Fruit fly (Drosophila melanogaster) whole organism, prepupa: ENCODE measurements around the gene FASN1.

Experiments used
- Blimp-1 ChIP-seq: fragments of 200-800 bp; sonication (Bioruptor generic); optimal IDR thresholded peaks from 3 replicates; lab custom pipeline; 2017; ENCODE audit warnings: missing biosample characterization, missing genetic modification characterization, mild to moderate bottlenecking, moderate library complexity, missing genetic modification reagents
- CG10669 ChIP-seq: fragments of 200-800 bp; sonication (Bioruptor generic); optimal IDR thresholded peaks from 3 replicates; lab custom pipeline; 2018; ENCODE audit warnings: missing biosample characterization, mild to moderate bottlenecking, missing genetic modification characterization, moderate library complexity
- CG11294 ChIP-seq: fragments of 200-800 bp; sonication (Bioruptor generic); IDR thresholded peaks from 2 replicates; pipeline ENCODE4 v1.3.6; 2022; ENCODE audit warnings: missing biosample characterization, missing genetic modification characterization
- CG11762 ChIP-seq: fragments of 200-800 bp; sonication (Bioruptor generic); optimal IDR thresholded peaks from 3 replicates; lab custom pipeline; 2016; ENCODE audit warnings: missing biosample characterization, missing genetic modification characterization; ENCODE audit not compliant: insufficient read depth
- CG15336 ChIP-seq: fragments of 200-800 bp; sonication (Bioruptor generic); IDR thresholded peaks from 2 replicates; pipeline ENCODE4 v1.3.6; 2022; ENCODE audit warnings: missing biosample characterization, missing genetic modification characterization
- CG1621 ChIP-seq: fragments of 200-800 bp; sonication (Bioruptor generic); optimal IDR thresholded peaks from 3 replicates; lab custom pipeline; 2018; ENCODE audit warnings: missing biosample characterization, mild to moderate bottlenecking, missing genetic modification characterization
- CG16779 ChIP-seq: fragments of 200-800 bp; sonication (Bioruptor generic); optimal IDR thresholded peaks from 3 replicates; lab custom pipeline; 2017; ENCODE audit warnings: missing biosample characterization, mild to moderate bottlenecking, missing genetic modification characterization
- CG3032 ChIP-seq: fragments of 200-800 bp; optimal IDR thresholded peaks from 2 replicates; lab custom pipeline; 2019; ENCODE audit warnings: missing biosample characterization, mild to moderate bottlenecking, missing genetic modification characterization, moderate library complexity
- CG31627 ChIP-seq: fragments of 200-800 bp; sonication (Bioruptor generic); optimal IDR thresholded peaks from 3 replicates; lab custom pipeline; 2016; ENCODE audit warnings: missing biosample characterization, missing genetic modification characterization
- CG3919 ChIP-seq: fragments of 200-800 bp; sonication (Bioruptor generic); optimal IDR thresholded peaks from 3 replicates; lab custom pipeline; 2016; ENCODE audit warnings: missing biosample characterization, missing genetic modification characterization
- CG6163 ChIP-seq: fragments of 200-800 bp; sonication (Bioruptor generic); IDR thresholded peaks from 3 replicates; pipeline ENCODE4 v1.3.6; 2022; ENCODE audit warnings: missing biosample characterization, missing genetic modification characterization
- CG6276 ChIP-seq: fragments of 200-800 bp; sonication (Bioruptor generic); optimal IDR thresholded peaks from 2 replicates; lab custom pipeline; 2017; ENCODE audit warnings: missing biosample characterization, mild to moderate bottlenecking, missing genetic modification characterization
- CG6792 ChIP-seq: fragments of 200-800 bp; sonication (Bioruptor generic); optimal IDR thresholded peaks from 3 replicates; lab custom pipeline; 2016; ENCODE audit warnings: missing biosample characterization, missing genetic modification characterization
- CG6808 ChIP-seq: fragments of 200-800 bp; sonication (Bioruptor generic); optimal IDR thresholded peaks from 3 replicates; lab custom pipeline; 2017; ENCODE audit warnings: missing biosample characterization, missing genetic modification characterization, mild to moderate bottlenecking, moderate library complexity, missing genetic modification reagents
- CG6854 ChIP-seq: fragments of 200-800 bp; sonication (Bioruptor generic); optimal IDR thresholded peaks from 2 replicates; lab custom pipeline; 2017; ENCODE audit warnings: missing biosample characterization, mild to moderate bottlenecking, missing genetic modification characterization
- CG7368 ChIP-seq: fragments of 200-800 bp; sonication (Bioruptor generic); optimal IDR thresholded peaks from 3 replicates; lab custom pipeline; 2016; ENCODE audit warnings: missing biosample characterization, missing genetic modification characterization
- CG8319 ChIP-seq: fragments of 200-800 bp; sonication (Bioruptor generic); optimal IDR thresholded peaks from 3 replicates; lab custom pipeline; 2016; ENCODE audit warnings: missing biosample characterization, missing genetic modification characterization
- CG8632 ChIP-seq: fragments of 200-800 bp; sonication (Bioruptor generic); optimal IDR thresholded peaks from 3 replicates; lab custom pipeline; 2016; ENCODE audit warnings: missing biosample characterization, missing genetic modification characterization
- Eip78C ChIP-seq: fragments of 200-800 bp; sonication (Bioruptor generic); peaks from one replicate; lab custom pipeline; 2016; ENCODE audit warnings: missing biosample characterization, missing genetic modification characterization
- Gug ChIP-seq: fragments of 200-800 bp; sonication (Bioruptor generic); IDR thresholded peaks from 2 replicates; pipeline ENCODE4 v1.3.6; 2022; ENCODE audit warnings: missing biosample characterization, missing genetic modification characterization
- Hr38 ChIP-seq: sonication (Bioruptor generic); optimal IDR thresholded peaks from 2 replicates; lab custom pipeline; 2016; ENCODE audit warnings: missing biosample characterization, missing genetic modification characterization
- Hr39 ChIP-seq: fragments of 200-800 bp; sonication (Bioruptor generic); optimal IDR thresholded peaks from 2 replicates; lab custom pipeline; 2016; ENCODE audit warnings: missing biosample characterization, missing genetic modification characterization
- OdsH ChIP-seq: fragments of 200-800 bp; sonication (Bioruptor generic); optimal IDR thresholded peaks from 3 replicates; lab custom pipeline; 2016; ENCODE audit warnings: missing biosample characterization, missing genetic modification characterization
- Smox ChIP-seq: fragments of 200-800 bp; sonication (Bioruptor generic); optimal IDR thresholded peaks from 3 replicates; lab custom pipeline; 2016; ENCODE audit warnings: missing biosample characterization, missing genetic modification characterization
- Sox102F ChIP-seq: fragments of 200-800 bp; sonication (Bioruptor generic); optimal IDR thresholded peaks from 2 replicates; lab custom pipeline; 2016; ENCODE audit warnings: missing biosample characterization, mild to moderate bottlenecking, missing genetic modification characterization
- Sox15 ChIP-seq: fragments of 200-800 bp; sonication (Bioruptor generic); optimal IDR thresholded peaks from 3 replicates; lab custom pipeline; 2016; ENCODE audit warnings: missing biosample characterization, missing genetic modification characterization
- achi ChIP-seq: fragments of 200-800 bp; sonication (Bioruptor generic); optimal IDR thresholded peaks from 3 replicates; lab custom pipeline; 2016; ENCODE audit warnings: missing biosample characterization, missing genetic modification characterization
- acj6 ChIP-seq: fragments of 200-800 bp; sonication (Bioruptor generic); optimal IDR thresholded peaks from 3 replicates; lab custom pipeline; 2016; ENCODE audit warnings: missing biosample characterization, missing genetic modification characterization
- cyc ChIP-seq: fragments of 200-800 bp; sonication (Bioruptor generic); optimal IDR thresholded peaks from 3 replicates; lab custom pipeline; 2016; ENCODE audit warnings: missing biosample characterization, missing genetic modification characterization
- dac ChIP-seq: fragments of 200-800 bp; sonication (Bioruptor generic); optimal IDR thresholded peaks from 2 replicates; lab custom pipeline; 2017; ENCODE audit warnings: missing biosample characterization, mild to moderate bottlenecking, missing genetic modification characterization
- dsx ChIP-seq: fragments of 200-800 bp; optimal IDR thresholded peaks from 3 replicates; lab custom pipeline; 2019; ENCODE audit warnings: missing biosample characterization, mild to moderate bottlenecking, missing genetic modification characterization, moderate library complexity; ENCODE audit not compliant: poor library complexity, severe bottlenecking
- eg ChIP-seq: fragments of 200-800 bp; sonication (Bioruptor generic); IDR thresholded peaks from 3 replicates; pipeline ENCODE4 v1.3.6; 2022; ENCODE audit warnings: missing biosample characterization, missing genetic modification characterization
- esn ChIP-seq: fragments of 200-800 bp; sonication (Bioruptor generic); optimal IDR thresholded peaks from 2 replicates; lab custom pipeline; 2016; ENCODE audit warnings: missing biosample characterization, mild to moderate bottlenecking, missing genetic modification characterization, moderate library complexity
- fd59A ChIP-seq: fragments of 200-800 bp; sonication (Bioruptor generic); optimal IDR thresholded peaks from 2 replicates; lab custom pipeline; 2017; ENCODE audit warnings: missing biosample characterization, mild to moderate bottlenecking, missing genetic modification characterization, missing genetic modification reagents
- fkh ChIP-seq: fragments of 200-800 bp; sonication (Bioruptor generic); optimal IDR thresholded peaks from 3 replicates; lab custom pipeline; 2017; ENCODE audit warnings: missing biosample characterization, mild to moderate bottlenecking, missing genetic modification characterization, moderate library complexity
- net ChIP-seq: fragments of 200-800 bp; sonication (Bioruptor generic); optimal IDR thresholded peaks from 3 replicates; lab custom pipeline; 2016; ENCODE audit warnings: missing biosample characterization, missing genetic modification characterization
- pdm3 ChIP-seq: fragments of 200-800 bp; sonication (Bioruptor generic); optimal IDR thresholded peaks from 3 replicates; lab custom pipeline; 2016; ENCODE audit warnings: missing biosample characterization, missing genetic modification characterization
- salr ChIP-seq, 2 experiments: fragments of 200-800 bp; sonication (Bioruptor generic); optimal IDR thresholded peaks; 3 replicates each; lab custom pipeline; 2016 to 2018; ENCODE audit warnings: missing biosample characterization in 2 of 2, missing genetic modification characterization in 2 of 2, mild to moderate bottlenecking in 1 of 2
- spab ChIP-seq: fragments of 200-800 bp; sonication (Bioruptor generic); optimal IDR thresholded peaks from 2 replicates; lab custom pipeline; 2017; ENCODE audit warnings: missing biosample characterization, mild to moderate bottlenecking, missing genetic modification characterization, missing genetic modification reagents
- ss ChIP-seq, 2 experiments: fragments of 200-800 bp; sonication (Bioruptor generic); optimal IDR thresholded peaks; 2 replicates in 1 of 2; 3 replicates in 1 of 2; lab custom pipeline; 2017 to 2018; ENCODE audit warnings: mild to moderate bottlenecking in 2 of 2, missing biosample characterization in 2 of 2, missing genetic modification characterization in 2 of 2, moderate library complexity in 1 of 2
- svp ChIP-seq: fragments of 200-800 bp; sonication (Bioruptor generic); peaks from one replicate; lab custom pipeline; 2016; ENCODE audit warnings: missing biosample characterization, missing genetic modification characterization
- topi ChIP-seq: fragments of 200-800 bp; sonication (Bioruptor generic); optimal IDR thresholded peaks from 3 replicates; lab custom pipeline; 2016; ENCODE audit warnings: missing biosample characterization, missing genetic modification characterization

The FASN1 gene

DNA sequence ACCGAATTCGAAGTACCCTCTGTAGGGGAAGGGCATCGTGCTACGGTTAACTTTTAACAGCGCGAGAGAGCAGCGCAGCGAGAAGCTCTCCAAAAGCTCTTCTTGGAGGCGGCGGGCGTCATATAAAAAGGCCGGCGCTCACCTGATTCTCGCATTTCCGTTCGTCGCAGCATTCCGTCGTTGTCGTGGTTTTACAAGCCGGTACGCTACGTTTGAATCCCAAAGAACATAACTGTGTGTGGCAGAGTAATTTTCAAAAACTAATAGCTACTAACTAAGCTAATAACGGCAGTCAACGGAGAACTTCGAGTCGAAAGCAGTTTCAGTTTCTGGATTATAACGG is at the start of gene FASN1:
Gene FASN1 (plus strand): TSS at position 151 of the 343 bp plus-strand sequence.
- TF ChIP-seq CG10669 (GFP tag; lab: Kevin White, UChicago) (no peak), CG15336 (GFP tag; lab: Robert Waterston, UW) (0 out of 2 replicates have a peak, but pooled peaks have one; percentile 20), fd59A (GFP tag; lab: Kevin White, UChicago) (no peak), Gug (GFP tag; lab: Robert Waterston, UW) (no peak), CG6854 (GFP tag; lab: Kevin White, UChicago) (peak; percentile 15), Hr38 (GFP tag; lab: Kevin White, UChicago) (no peak), eg (peak; percentile 42; the same call in 1 of the 3 replicates), net (GFP tag; lab: Kevin White, UChicago) (no peak), cyc (GFP tag; lab: Kevin White, UChicago) (no peak), Blimp-1 (GFP tag; lab: Kevin White, UChicago) (no peak), ss (GFP tag; optimal IDR thresholded peaks at IDR 0.05; lab: Kevin White, UChicago) (peak in 1 of 2 experiments; percentile 28), CG3919 (GFP tag; lab: Kevin White, UChicago) (peak; percentile 12), CG6163 (GFP tag; lab: Robert Waterston, UW) (peak; percentile 28; the same call in 1 of the 3 replicates), CG6792 (no peak)

dm6 chr2L:3006925-3007426 is 49.4 kb upstream of the FASN1 start:
- TF ChIP-seq CG1621 (tag; lab: Kevin White, UChicago) (no peak), fkh (GFP tag; lab: Kevin White, UChicago) (no peak), svp (no peak), CG3919 (GFP tag; lab: Kevin White, UChicago) (no peak), pdm3 (GFP tag; lab: Kevin White, UChicago) (no peak), topi (GFP tag; lab: Kevin White, UChicago) (no peak), fd59A (GFP tag; lab: Kevin White, UChicago) (no peak), Smox (GFP tag; lab: Kevin White, UChicago) (no peak), CG8632 (GFP tag; lab: Kevin White, UChicago) (no peak), Sox102F (GFP tag; lab: Kevin White, UChicago) (no peak), spab (GFP tag; lab: Kevin White, UChicago) (no peak), CG10669 (GFP tag; lab: Kevin White, UChicago) (no peak), CG11762 (GFP tag; lab: Kevin White, UChicago) (no peak), OdsH (GFP tag; lab: Kevin White, UChicago) (no peak), CG31627 (no peak), CG7368 (GFP tag; lab: Kevin White, UChicago) (no peak), dac (no peak), achi (no peak), dsx (GFP tag; lab: Kevin White, UChicago) (no peak), CG6163 (GFP tag; lab: Robert Waterston, UW) (no peak)

- no peak for TF ChIP-seq Sox102F (GFP tag; lab: Kevin White, UChicago)
These were observed 47.0 kb upstream of the FASN1 start for dm6 chr2L:3009438-3009837.

DNA sequence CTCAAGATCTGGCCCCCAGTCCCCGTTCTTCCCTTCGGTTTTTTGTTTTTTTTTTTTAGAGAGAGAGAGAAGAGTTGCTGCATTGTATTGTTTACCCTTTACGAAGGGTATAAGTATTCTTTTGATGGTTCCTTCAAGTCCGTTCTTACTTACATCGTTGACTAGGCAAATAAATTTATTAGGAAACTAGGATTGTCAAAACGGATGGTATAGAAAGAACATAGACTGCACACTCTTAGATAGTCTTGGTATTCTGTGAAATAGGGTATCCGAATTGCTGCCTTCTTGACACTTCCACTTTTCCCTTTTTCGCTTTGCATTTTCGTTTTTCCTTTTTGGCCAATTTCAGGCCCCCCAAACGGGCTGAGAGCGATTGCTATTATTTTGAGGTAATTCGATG is 44.9 kb upstream of the FASN1 start:
- TF ChIP-seq CG11294: no peak
- TF ChIP-seq cyc (GFP tag; lab: Kevin White, UChicago): peak; percentile 88
- TF ChIP-seq CG16779 (tag; lab: Kevin White, UChicago): peak; percentile 40
- TF ChIP-seq Hr38 (GFP tag; lab: Kevin White, UChicago): no peak
- TF ChIP-seq Eip78C (GFP tag; lab: Kevin White, UChicago): peak; percentile 96
- TF ChIP-seq Gug (GFP tag; lab: Robert Waterston, UW): no peak
- peak; percentile 94 for TF ChIP-seq svp
- TF ChIP-seq achi: peak; percentile 78
- peak; percentile 73 for TF ChIP-seq CG3032
- peak; percentile 82 for TF ChIP-seq CG6792
- TF ChIP-seq CG1621 (tag; lab: Kevin White, UChicago): peak; percentile 68
- peak; percentile 79 for TF ChIP-seq CG8632 (GFP tag; lab: Kevin White, UChicago)
- TF ChIP-seq Sox15 (GFP tag; lab: Kevin White, UChicago): peak; percentile 76
- peak; percentile 71 for TF ChIP-seq fd59A (GFP tag; lab: Kevin White, UChicago)
- TF ChIP-seq OdsH (GFP tag; lab: Kevin White, UChicago): peak; percentile 77
- peak; percentile 83 for TF ChIP-seq acj6 (GFP tag; lab: Kevin White, UChicago)
- TF ChIP-seq CG8319: peak; percentile 65
- TF ChIP-seq CG6276 (GFP tag; lab: Kevin White, UChicago): no peak
- peak; percentile 90 for TF ChIP-seq esn (GFP tag; lab: Kevin White, UChicago)
- TF ChIP-seq Hr39 (GFP tag; lab: Kevin White, UChicago): peak; percentile 90
- no peak for TF ChIP-seq dac
- TF ChIP-seq CG6808 (GFP tag; lab: Kevin White, UChicago): peak; percentile 53
- peak; percentile 27 to 68 for TF ChIP-seq salr (GFP tag; optimal IDR thresholded peaks at IDR 0.05; lab: Kevin White, UChicago)
- no peak for TF ChIP-seq fkh (GFP tag; lab: Kevin White, UChicago)
- TF ChIP-seq CG6163 (GFP tag; lab: Robert Waterston, UW): peak; percentile 70
- TF ChIP-seq eg: 0 out of 3 replicates have a peak, but pooled peaks have one; percentile 19
